Worm (Caenorhabditis elegans): Measurements from ENCODE around the gene C34C6.3.
A peak's percentile ranks its signal among the peaks of the same experiment; 100 is the strongest.

The C34C6.3 gene

ce11 chrII:8741277-8741676 lies 49.6 kb downstream of the C34C6.3 start:
- TF ChIP-seq C06A6.2 (GFP tag; conservative IDR thresholded peaks at IDR 0.05) (peak; percentile 47; the same call in 1 of the 2 replicates), hlh-26 (GFP tag; conservative IDR thresholded peaks at IDR 0.05) (no peak), C17E4.6 (GFP tag; IDR thresholded peaks at IDR 0.05) (no peak), nhr-80 (tag; optimal IDR thresholded peaks at IDR 0.05) (peak; percentile 33), T26A5.8 (tag; optimal IDR thresholded peaks at IDR 0.05) (no peak), chd-7 (tag; optimal IDR thresholded peaks at IDR 0.05) (no peak), ccch-3 (GFP tag; optimal IDR thresholded peaks at IDR 0.05) (no peak), mcd-1 (GFP tag; IDR thresholded peaks at IDR 0.05) (no peak), F57C9.4 (tag; optimal IDR thresholded peaks at IDR 0.05) (no peak), snpc-1.1 (tag; optimal IDR thresholded peaks at IDR 0.05; ENCODE audit: insufficient read depth) (no peak), F23B12.7 (tag; optimal IDR thresholded peaks at IDR 0.05; ENCODE audit: insufficient read depth) (no peak), attf-6 (GFP tag; IDR thresholded peaks at IDR 0.05) (no peak), attf-3 (GFP tag; conservative IDR thresholded peaks at IDR 0.05) (no peak), ztf-26 (tag; optimal IDR thresholded peaks at IDR 0.05) (no peak), somi-1 (GFP tag; optimal IDR thresholded peaks at IDR 0.05) (peak; percentile 34), mel-28 (tag; optimal IDR thresholded peaks at IDR 0.05; ENCODE audit: borderline replicate concordance) (no peak), sea-2 (GFP tag; IDR thresholded peaks at IDR 0.05) (no peak), attf-5 (GFP tag; optimal IDR thresholded peaks at IDR 0.05) (no peak), ztf-22 (GFP tag; optimal IDR thresholded peaks at IDR 0.05) (peak; percentile 19), efl-1 (GFP tag; optimal IDR thresholded peaks at IDR 0.05) (no peak), cebp-1 (GFP tag; IDR thresholded peaks at IDR 0.05) (no peak), cebp-1 (tag; optimal IDR thresholded peaks at IDR 0.05) (peak; percentile 35), lin-54 (GFP tag; optimal IDR thresholded peaks at IDR 0.05) (no peak), ztf-6 (GFP tag; IDR thresholded peaks at IDR 0.05) (no peak), T07F8.4 (tag; optimal IDR thresholded peaks at IDR 0.05) (no peak)

ce11 chrII:8742006-8742847 lies 50.5 kb downstream of the C34C6.3 start:
- TF ChIP-seq aptf-2 (GFP tag; conservative IDR thresholded peaks at IDR 0.05), result no peak
- peak; percentile 62 for TF ChIP-seq B0336.3 (GFP tag; IDR thresholded peaks at IDR 0.05)
- no peak for TF ChIP-seq Y53F4B.3 (GFP tag; IDR thresholded peaks at IDR 0.05)
- TF ChIP-seq unc-130 (GFP tag; optimal IDR thresholded peaks at IDR 0.05), result no peak
- TF ChIP-seq sptf-2 (GFP tag; optimal IDR thresholded peaks at IDR 0.05), result no peak
- TF ChIP-seq ceh-58 (GFP tag; IDR thresholded peaks at IDR 0.05), result no peak
- TF ChIP-seq nfya-1 (tag; optimal IDR thresholded peaks at IDR 0.05; ENCODE audit: borderline replicate concordance, insufficient read depth), result no peak
- TF ChIP-seq tbp1 (GFP tag; optimal IDR thresholded peaks at IDR 0.05), result no peak
- TF ChIP-seq ccch-3 (GFP tag; optimal IDR thresholded peaks at IDR 0.05), result no peak
- peak; percentile 26; the same call in 1 of the 2 replicates for TF ChIP-seq nfyb-1 (GFP tag; IDR thresholded peaks at IDR 0.05)
- no peak for TF ChIP-seq egl-44 (GFP tag; IDR thresholded peaks at IDR 0.05)
- TF ChIP-seq F22D6.2 (tag; optimal IDR thresholded peaks at IDR 0.05), result peak; percentile 45
- no peak for TF ChIP-seq nfya-2 (GFP tag; IDR thresholded peaks at IDR 0.05)
- TF ChIP-seq sdz-38 (tag; optimal IDR thresholded peaks at IDR 0.05), result no peak
- TF ChIP-seq ztf-25 (GFP tag; IDR thresholded peaks at IDR 0.05), result no peak
- no peak for TF ChIP-seq ztf-3 (GFP tag; optimal IDR thresholded peaks at IDR 0.05)
- no peak for TF ChIP-seq F23B12.7 (tag; optimal IDR thresholded peaks at IDR 0.05; ENCODE audit: insufficient read depth)
- TF ChIP-seq zfh-2 (GFP tag; conservative IDR thresholded peaks at IDR 0.05), result no peak
- no peak for TF ChIP-seq repo-1 (tag; optimal IDR thresholded peaks at IDR 0.05)
- TF ChIP-seq madf-6 (GFP tag; IDR thresholded peaks at IDR 0.05), result no peak
- TF ChIP-seq cebp-2 (GFP tag; IDR thresholded peaks at IDR 0.05), result no peak
- TF ChIP-seq pbrm-1 (GFP tag; IDR thresholded peaks at IDR 0.05), result no peak
- TF ChIP-seq madf-8 (GFP tag; conservative IDR thresholded peaks at IDR 0.05), result no peak
- TF ChIP-seq lsy-27 (tag; optimal IDR thresholded peaks at IDR 0.05; ENCODE audit: borderline replicate concordance, insufficient read depth), result no peak
- TF ChIP-seq attf-5 (GFP tag; optimal IDR thresholded peaks at IDR 0.05), result no peak
- no peak for TF ChIP-seq hlh-26 (GFP tag; conservative IDR thresholded peaks at IDR 0.05)
- TF ChIP-seq C17E4.6 (GFP tag; IDR thresholded peaks at IDR 0.05), result no peak
